Fruit fly (Drosophila melanogaster) whole organism, embryonic: Measurements from ENCODE around the gene Pdi.

ENCODE experiments used
- CG10431 ChIP-seq: fragments of 200-800 bp; sonication (Bioruptor generic); optimal IDR thresholded peaks from 3 replicates; lab custom pipeline; 2018; ENCODE audit warnings: missing biosample characterization, mild to moderate bottlenecking, missing genetic modification characterization
- CG10959 ChIP-seq: fragments of 200-800 bp; sonication (Bioruptor generic); IDR thresholded peaks from 2 replicates; pipeline ENCODE4 v1.3.6; 2022; ENCODE audit warnings: missing biosample characterization, missing genetic modification characterization
- CG10979 ChIP-seq: fragments of 200-800 bp; sonication (Bioruptor generic); optimal IDR thresholded peaks from 2 replicates; lab custom pipeline; 2018; ENCODE audit warnings: missing biosample characterization, mild to moderate bottlenecking, missing genetic modification characterization, moderate library complexity
- CG11093 ChIP-seq: fragments of 200-800 bp; sonication (Bioruptor generic); IDR thresholded peaks from 3 replicates; pipeline ENCODE4 v1.3.6; 2022; ENCODE audit warnings: missing biosample characterization, missing genetic modification characterization
- CG13624 ChIP-seq: fragments of 200-800 bp; sonication (Bioruptor generic); optimal IDR thresholded peaks from 2 replicates; lab custom pipeline; 2016; ENCODE audit warnings: missing biosample characterization, missing genetic modification characterization
- CG14014 ChIP-seq: fragments of 200-800 bp; sonication (Bioruptor generic); IDR thresholded peaks from 2 replicates; pipeline ENCODE4 v1.3.6; 2022; ENCODE audit warnings: missing biosample characterization, missing genetic modification characterization
- CG15601 ChIP-seq: fragments of 200-800 bp; sonication (Bioruptor generic); optimal IDR thresholded peaks from 3 replicates; lab custom pipeline; 2019; ENCODE audit warnings: missing biosample characterization, mild to moderate bottlenecking, missing genetic modification characterization, moderate library complexity
- CG1647 ChIP-seq: fragments of 200-800 bp; sonication (Bioruptor generic); optimal IDR thresholded peaks from 3 replicates; lab custom pipeline; 2016; ENCODE audit warnings: missing biosample characterization, missing genetic modification characterization
- CG17829 ChIP-seq: fragments of 200-800 bp; optimal IDR thresholded peaks from 2 replicates; lab custom pipeline; 2019; ENCODE audit warnings: missing biosample characterization, mild to moderate bottlenecking, missing genetic modification characterization, moderate library complexity
- CG18476 ChIP-seq: fragments of 200-800 bp; sonication (Bioruptor generic); optimal IDR thresholded peaks from 2 replicates; lab custom pipeline; 2016; ENCODE audit warnings: missing biosample characterization, mild to moderate bottlenecking, missing genetic modification characterization
- CG18599 ChIP-seq: fragments of 200-800 bp; sonication (Bioruptor generic); optimal IDR thresholded peaks from 3 replicates; lab custom pipeline; 2017; ENCODE audit warnings: missing biosample characterization, missing genetic modification characterization, mild to moderate bottlenecking, moderate library complexity, missing genetic modification reagents
- CG18619 ChIP-seq: fragments of 200-800 bp; sonication (Bioruptor generic); optimal IDR thresholded peaks from 3 replicates; lab custom pipeline; 2017; ENCODE audit warnings: missing biosample characterization, mild to moderate bottlenecking, missing genetic modification characterization
- CG31388 ChIP-seq: fragments of 200-800 bp; sonication (Bioruptor generic); optimal IDR thresholded peaks from 2 replicates; lab custom pipeline; 2016; ENCODE audit warnings: missing biosample characterization, missing genetic modification characterization
- CG34376 ChIP-seq: fragments of 200-800 bp; sonication (Bioruptor generic); optimal IDR thresholded peaks from 2 replicates; lab custom pipeline; 2018; ENCODE audit warnings: missing biosample characterization, mild to moderate bottlenecking, missing genetic modification characterization
- CG7745 ChIP-seq: fragments of 200-800 bp; sonication (Bioruptor generic); optimal IDR thresholded peaks from 2 replicates; lab custom pipeline; 2018; ENCODE audit warnings: missing biosample characterization, mild to moderate bottlenecking, missing genetic modification characterization, moderate library complexity
- CG8765 ChIP-seq: fragments of 200-800 bp; sonication (Bioruptor generic); IDR thresholded peaks from 2 replicates; pipeline ENCODE4 v1.3.6; 2022; ENCODE audit warnings: missing biosample characterization, missing genetic modification characterization
- CG8944 ChIP-seq: fragments of 200-800 bp; sonication (Bioruptor generic); optimal IDR thresholded peaks from 3 replicates; lab custom pipeline; 2016; ENCODE audit warnings: missing biosample characterization, missing genetic modification characterization
- CG9437 ChIP-seq: fragments of 200-800 bp; sonication (Bioruptor generic); optimal IDR thresholded peaks from 2 replicates; lab custom pipeline; 2018; ENCODE audit warnings: missing biosample characterization, mild to moderate bottlenecking, missing genetic modification characterization
- CG9727 ChIP-seq: fragments of 200-800 bp; sonication (Bioruptor generic); optimal IDR thresholded peaks from 3 replicates; lab custom pipeline; 2017; ENCODE audit warnings: missing biosample characterization, mild to moderate bottlenecking, missing genetic modification characterization
- CrebB ChIP-seq: fragments of 200-800 bp; sonication (Bioruptor generic); optimal IDR thresholded peaks from 3 replicates; lab custom pipeline; 2018; ENCODE audit warnings: missing biosample characterization, mild to moderate bottlenecking, missing genetic modification characterization
- Dbx ChIP-seq: fragments of 200-800 bp; sonication (Bioruptor generic); IDR thresholded peaks from 3 replicates; pipeline ENCODE4 v1.3.6; 2022; ENCODE audit warnings: missing biosample characterization, missing genetic modification characterization
- Dip2 ChIP-seq: fragments of 200-800 bp; sonication (Bioruptor generic); IDR thresholded peaks from 2 replicates; pipeline ENCODE4 v1.3.6; 2022; ENCODE audit warnings: missing biosample characterization, missing genetic modification characterization
- E2f2 ChIP-seq: fragments of 200-800 bp; sonication (Bioruptor generic); IDR thresholded peaks from 2 replicates; pipeline ENCODE4 v1.3.6; 2022; ENCODE audit warnings: missing biosample characterization, missing genetic modification characterization
- Eip74EF ChIP-seq, 2 experiments: fragments of 200-800 bp in 1 of 2; fragments of >200 bp in 1 of 2; sonication (Bioruptor generic) in 1 of 2; optimal IDR thresholded peaks; 2 replicates each; lab custom pipeline; 2017 to 2019; ENCODE audit warnings: missing biosample characterization in 2 of 2, missing genetic modification characterization in 2 of 2, mild to moderate bottlenecking in 1 of 2, moderate library complexity in 1 of 2
- HLH3B ChIP-seq: fragments of 200-800 bp; sonication (Bioruptor generic); IDR thresholded peaks from 2 replicates; pipeline ENCODE4 v1.3.6; 2022; ENCODE audit warnings: missing biosample characterization, missing genetic modification characterization
- HmgZ ChIP-seq: fragments of 200-800 bp; sonication (Bioruptor generic); optimal IDR thresholded peaks from 2 replicates; lab custom pipeline; 2018; ENCODE audit warnings: missing biosample characterization, mild to moderate bottlenecking, missing genetic modification characterization
- Hr78 ChIP-seq, 2 experiments: fragments of 200-800 bp in 1 of 2; fragments of >200 bp in 1 of 2; sonication (Bioruptor generic) in 1 of 2; optimal IDR thresholded peaks; 2 replicates each; lab custom pipeline; 2017 to 2019; ENCODE audit warnings: missing biosample characterization in 2 of 2, missing genetic modification characterization in 2 of 2, mild to moderate bottlenecking in 1 of 2, moderate library complexity in 1 of 2
- Lim3 ChIP-seq: fragments of 200-800 bp; sonication (Bioruptor generic); IDR thresholded peaks from 2 replicates; pipeline ENCODE4 v1.3.6; 2022; ENCODE audit warnings: missing biosample characterization, missing genetic modification characterization
- Lpt ChIP-seq: fragments of >200 bp; optimal IDR thresholded peaks from 2 replicates; lab custom pipeline; 2018; ENCODE audit warnings: missing biosample characterization, missing genetic modification characterization
- MTF-1 ChIP-seq: fragments of 200-800 bp; sonication (Bioruptor generic); optimal IDR thresholded peaks from 2 replicates; lab custom pipeline; 2018; ENCODE audit warnings: missing biosample characterization, mild to moderate bottlenecking, missing genetic modification characterization, borderline replicate concordance
- Mad ChIP-seq: fragments of 200-800 bp; sonication (Bioruptor generic); optimal IDR thresholded peaks from 2 replicates; lab custom pipeline; 2016; ENCODE audit warnings: missing biosample characterization, missing genetic modification characterization
- Myb ChIP-seq: fragments of 200-800 bp; sonication (Bioruptor generic); optimal IDR thresholded peaks from 2 replicates; lab custom pipeline; 2016; ENCODE audit warnings: missing biosample characterization, missing genetic modification characterization
- NFAT ChIP-seq: fragments of 200-800 bp; sonication (Bioruptor generic); IDR thresholded peaks from 2 replicates; pipeline ENCODE4 v1.3.6; 2022; ENCODE audit warnings: missing biosample characterization, missing genetic modification characterization
- TFAM ChIP-seq: fragments of 200-800 bp; sonication (Bioruptor generic); optimal IDR thresholded peaks from 2 replicates; lab custom pipeline; 2017; ENCODE audit warnings: missing biosample characterization, missing genetic modification characterization, inconsistent platforms
- Usf ChIP-seq: fragments of 200-800 bp; sonication (Bioruptor generic); optimal IDR thresholded peaks from 2 replicates; lab custom pipeline; 2017; ENCODE audit warnings: missing genotype, missing biosample characterization, missing genetic modification characterization
- danr ChIP-seq: fragments of 200-800 bp; sonication (Bioruptor generic); IDR thresholded peaks from 2 replicates; pipeline ENCODE4 v1.3.6; 2022; ENCODE audit warnings: missing biosample characterization, missing genetic modification characterization
- insv ChIP-seq, 2 experiments: fragments of 200-800 bp; sonication (Bioruptor generic); optimal IDR thresholded peaks; 3 replicates each; lab custom pipeline; 2016 to 2018; ENCODE audit warnings: missing biosample characterization in 2 of 2, missing genetic modification characterization in 2 of 2
- kah ChIP-seq: fragments of 200-800 bp; sonication (Bioruptor generic); optimal IDR thresholded peaks from 2 replicates; lab custom pipeline; 2018; ENCODE audit warnings: missing biosample characterization, mild to moderate bottlenecking, missing genetic modification characterization
- mirr ChIP-seq: fragments of 200-800 bp; sonication (Bioruptor generic); optimal IDR thresholded peaks from 3 replicates; lab custom pipeline; 2018; ENCODE audit warnings: missing biosample characterization, mild to moderate bottlenecking, missing genetic modification characterization
- oc ChIP-seq: fragments of 200-800 bp; sonication (Bioruptor generic); optimal IDR thresholded peaks from 2 replicates; lab custom pipeline; 2018; ENCODE audit warnings: missing biosample characterization, mild to moderate bottlenecking, missing genetic modification characterization, moderate library complexity
- ro ChIP-seq: fragments of 200-800 bp; sonication (Bioruptor generic); IDR thresholded peaks from 2 replicates; pipeline ENCODE4 v1.3.6; 2022; ENCODE audit warnings: missing biosample characterization, missing genetic modification characterization
- sc ChIP-seq, 3 experiments: fragments of >200 bp in 2 of 3; fragments of 200-800 bp in 1 of 3; sonication (Bioruptor generic) in 1 of 3; optimal IDR thresholded peaks; 2 replicates in 2 of 3; 3 replicates in 1 of 3; lab custom pipeline; 2017; ENCODE audit warnings: mild to moderate bottlenecking in 1 of 3, missing biosample characterization in 1 of 3, missing genetic modification characterization in 1 of 3, missing genetic modification reagents in 1 of 3
- sens-2 ChIP-seq: fragments of 200-800 bp; sonication (Bioruptor generic); IDR thresholded peaks from 2 replicates; pipeline ENCODE4 v1.3.6; 2022; ENCODE audit warnings: missing biosample characterization, missing genetic modification characterization
- ssp ChIP-seq: fragments of 200-800 bp; sonication (Bioruptor generic); IDR thresholded peaks from 2 replicates; pipeline ENCODE4 v1.3.6; 2022; ENCODE audit warnings: missing biosample characterization, missing genetic modification characterization
- tgo ChIP-seq: fragments of 200-800 bp; sonication (Bioruptor generic); IDR thresholded peaks from 3 replicates; pipeline ENCODE4 v1.3.6; 2022; ENCODE audit warnings: missing biosample characterization, missing genetic modification characterization
- trem ChIP-seq: fragments of 200-800 bp; optimal IDR thresholded peaks from 3 replicates; lab custom pipeline; 2019; ENCODE audit warnings: missing biosample characterization, mild to moderate bottlenecking, missing genetic modification characterization, moderate library complexity
- vfl ChIP-seq: fragments of 200-800 bp; sonication (Bioruptor generic); optimal IDR thresholded peaks from 2 replicates; lab custom pipeline; 2016; ENCODE audit warnings: missing biosample characterization, missing genetic modification characterization
- wek ChIP-seq: fragments of 200-800 bp; sonication (Bioruptor generic); optimal IDR thresholded peaks from 3 replicates; lab custom pipeline; 2018; ENCODE audit warnings: missing biosample characterization, mild to moderate bottlenecking, missing genetic modification characterization, moderate library complexity
- wor ChIP-seq: fragments of 200-800 bp; sonication (Bioruptor generic); IDR thresholded peaks from 2 replicates; pipeline ENCODE4 v1.3.6; 2022; ENCODE audit warnings: missing biosample characterization, missing genetic modification characterization

Gene Pdi

DNA sequence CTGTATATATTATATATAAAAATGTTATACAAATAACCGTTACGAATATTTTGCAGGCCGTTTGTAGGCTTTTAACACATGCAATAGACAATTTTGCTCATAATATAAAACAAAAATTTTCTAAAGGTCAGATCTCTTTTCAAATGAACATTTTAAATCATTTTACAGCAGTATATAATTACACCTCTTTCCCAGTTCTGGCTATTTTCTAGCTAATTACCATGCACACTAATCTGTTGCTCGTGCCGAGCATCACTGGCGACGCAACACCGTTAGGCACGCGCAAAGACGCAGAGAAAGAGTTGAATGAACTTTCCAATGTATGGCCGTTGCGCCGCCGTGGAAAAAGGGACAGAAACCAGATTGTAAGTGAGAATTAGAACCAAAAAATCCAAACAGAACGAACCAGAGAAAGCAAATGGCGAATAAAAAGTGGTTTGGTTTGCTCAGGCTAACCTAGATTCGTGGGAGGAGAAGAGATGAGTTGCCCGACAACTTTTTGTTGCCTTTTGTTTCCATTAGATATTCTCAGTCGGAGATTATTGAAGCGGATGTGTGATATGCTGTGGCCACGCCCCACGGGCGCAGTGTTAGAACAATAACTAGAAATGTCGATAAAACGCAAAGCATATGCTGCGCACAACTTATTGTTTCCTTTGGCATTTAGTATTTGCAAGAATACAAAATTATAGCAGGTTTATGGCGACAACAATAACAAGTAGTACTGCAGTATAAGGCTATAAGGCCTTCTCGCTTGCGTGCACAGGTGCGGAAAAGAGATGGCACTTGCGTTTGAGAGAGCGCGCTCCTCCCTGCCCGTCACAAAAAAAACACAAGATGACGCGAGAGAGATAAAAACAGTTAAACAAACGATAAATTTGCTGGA is 1.3 kb downstream of the Pdi start (continued):
- TF ChIP-seq CG11093 (no peak), sc (optimal IDR thresholded peaks at IDR 0.05; lab: Kevin White, UChicago) (no peak), sc (GFP tag; optimal IDR thresholded peaks at IDR 0.05; lab: Kevin White, UChicago) (no peak), Dbx (GFP tag; lab: Robert Waterston, UW) (no peak), mirr (GFP tag; lab: Kevin White, UChicago) (peak; percentile 41), Usf (GFP tag; lab: Kevin White, UChicago) (no peak), danr (no peak), NFAT (0 out of 2 replicates have a peak, but pooled peaks have one; percentile 19), CG34376 (GFP tag; lab: Kevin White, UChicago) (no peak), CG8765 (0 out of 2 replicates have a peak, but pooled peaks have one; percentile 13), CG9727 (peak; percentile 31), Lim3 (GFP tag; lab: Robert Waterston, UW) (no peak), ro (no peak), CrebB (tag; lab: Kevin White, UChicago) (no peak), CG14014 (0 out of 2 replicates have a peak, but pooled peaks have one; percentile 24), CG18476 (GFP tag; lab: Kevin White, UChicago) (no peak), Hr78 (GFP tag; optimal IDR thresholded peaks at IDR 0.05; lab: Kevin White, UChicago) (no peak), CG31388 (GFP tag; lab: Kevin White, UChicago) (no peak), kah (GFP tag; lab: Kevin White, UChicago) (peak; percentile 0), MTF-1 (GFP tag; lab: Kevin White, UChicago) (no peak), CG18599 (GFP tag; lab: Kevin White, UChicago) (no peak), CG15601 (no peak), tgo (GFP tag; lab: Robert Waterston, UW) (0 out of 3 replicates have a peak, but pooled peaks have one; percentile 23), HmgZ (tag; lab: Kevin White, UChicago) (no peak), Lpt (GFP tag; lab: Kevin White, UChicago) (no peak), CG8944 (no peak), wek (GFP tag; lab: Kevin White, UChicago) (no peak), CG10959 (no peak), vfl (no peak), Myb (GFP tag; lab: Kevin White, UChicago) (no peak), Mad (GFP tag; lab: Kevin White, UChicago) (no peak), CG13624 (GFP tag; lab: Kevin White, UChicago) (no peak), E2f2 (no peak), Eip74EF (GFP tag; optimal IDR thresholded peaks at IDR 0.05; lab: Kevin White, UChicago) (no peak), oc (tag; lab: Kevin White, UChicago) (no peak), CG7745 (tag; lab: Kevin White, UChicago) (no peak), HLH3B (GFP tag; lab: Robert Waterston, UW) (no peak), CG10431 (no peak), CG10979 (tag; lab: Kevin White, UChicago) (no peak), wor (GFP tag; lab: Robert Waterston, UW) (no peak), CG17829 (no peak), Dip2 (GFP tag; lab: Robert Waterston, UW) (no peak), CG9437 (GFP tag; lab: Kevin White, UChicago) (peak; percentile 35), insv (GFP tag; optimal IDR thresholded peaks at IDR 0.05; lab: Kevin White, UChicago) (peak in 1 of 2 experiments; percentile 80), trem (tag; lab: Kevin White, UChicago) (peak; percentile 5), CG18619 (GFP tag; lab: Kevin White, UChicago) (no peak), CG1647 (GFP tag; lab: Kevin White, UChicago) (no peak), sens-2 (GFP tag; lab: Robert Waterston, UW) (no peak), ssp (GFP tag; lab: Robert Waterston, UW) (no peak), TFAM (GFP tag; lab: Kevin White, UChicago) (no peak)
